Fruit fly (Drosophila melanogaster) whole organism, embryonic: ENCODE measurements around the gene fal.

Experiments used
- Adf1 ChIP-seq: fragments of 200-800 bp; sonication (Bioruptor generic); IDR thresholded peaks from 2 replicates; pipeline ENCODE4 v1.3.6; 2022; ENCODE audit warnings: missing biosample characterization, missing genetic modification characterization
- B-H2 ChIP-seq: fragments of 200-800 bp; sonication (Bioruptor generic); optimal IDR thresholded peaks from 2 replicates; lab custom pipeline; 2018; ENCODE audit warnings: missing biosample characterization, mild to moderate bottlenecking, missing genetic modification characterization
- CG10431 ChIP-seq: fragments of 200-800 bp; sonication (Bioruptor generic); optimal IDR thresholded peaks from 3 replicates; lab custom pipeline; 2018; ENCODE audit warnings: missing biosample characterization, mild to moderate bottlenecking, missing genetic modification characterization
- CG11504 ChIP-seq: fragments of 200-800 bp; sonication (Bioruptor generic); optimal IDR thresholded peaks from 3 replicates; lab custom pipeline; 2019; ENCODE audit warnings: missing biosample characterization, mild to moderate bottlenecking, missing genetic modification characterization, moderate library complexity
- CG12104 ChIP-seq: fragments of 200-800 bp; sonication (Bioruptor generic); optimal IDR thresholded peaks from 3 replicates; lab custom pipeline; 2016; ENCODE audit warnings: missing biosample characterization, missing genetic modification characterization
- CG12942 ChIP-seq: fragments of 200-800 bp; sonication (Bioruptor generic); optimal IDR thresholded peaks from 3 replicates; lab custom pipeline; 2016; ENCODE audit warnings: missing biosample characterization, missing genetic modification characterization
- CG13424 ChIP-seq: fragments of 200-800 bp; sonication (Bioruptor generic); optimal IDR thresholded peaks from 2 replicates; lab custom pipeline; 2019; ENCODE audit warnings: missing biosample characterization, mild to moderate bottlenecking, missing genetic modification characterization, moderate library complexity
- CG14710 ChIP-seq: fragments of 200-800 bp; sonication (Bioruptor generic); optimal IDR thresholded peaks from 3 replicates; lab custom pipeline; 2019; ENCODE audit warnings: missing biosample characterization, mild to moderate bottlenecking, missing genetic modification characterization, moderate library complexity
- CG14860 ChIP-seq: fragments of 200-800 bp; sonication (Bioruptor generic); IDR thresholded peaks from 3 replicates; pipeline ENCODE4 v1.3.6; 2022; ENCODE audit warnings: missing biosample characterization, missing genetic modification characterization; ENCODE audit not compliant: partially characterized antibody
- CG16779 ChIP-seq: fragments of 200-800 bp; sonication (Bioruptor generic); IDR thresholded peaks from 2 replicates; pipeline ENCODE4 v1.3.6; 2022; ENCODE audit warnings: missing biosample characterization, missing genetic modification characterization
- CG18011 ChIP-seq: fragments of 200-800 bp; sonication (Bioruptor generic); optimal IDR thresholded peaks from 2 replicates; lab custom pipeline; 2017; ENCODE audit warnings: missing biosample characterization, missing genetic modification characterization, mild to moderate bottlenecking, moderate library complexity, missing genotype
- CG2202 ChIP-seq: fragments of 200-800 bp; sonication (Bioruptor generic); optimal IDR thresholded peaks from 2 replicates; lab custom pipeline; 2018; ENCODE audit warnings: missing biosample characterization, mild to moderate bottlenecking, missing genetic modification characterization
- CG31224 ChIP-seq: fragments of 200-800 bp; sonication (Bioruptor generic); IDR thresholded peaks from 2 replicates; pipeline ENCODE4 v1.3.6; 2022; ENCODE audit warnings: missing biosample characterization, missing genetic modification characterization
- CG4328 ChIP-seq: fragments of 200-800 bp; sonication (Bioruptor generic); optimal IDR thresholded peaks from 3 replicates; lab custom pipeline; 2017; ENCODE audit warnings: missing biosample characterization, missing genetic modification reagents, missing genetic modification characterization
- CG6254 ChIP-seq: fragments of 200-800 bp; sonication (Bioruptor generic); optimal IDR thresholded peaks from 3 replicates; lab custom pipeline; 2017; ENCODE audit warnings: mild to moderate bottlenecking, missing biosample characterization, missing genetic modification reagents, missing genetic modification characterization
- CG6689 ChIP-seq: fragments of 200-800 bp; sonication (Bioruptor generic); IDR thresholded peaks from 2 replicates; pipeline ENCODE4 v1.3.6; 2022; ENCODE audit warnings: missing biosample characterization, missing genetic modification characterization
- CG7839 ChIP-seq: fragments of 200-800 bp; sonication (Bioruptor generic); optimal IDR thresholded peaks from 3 replicates; lab custom pipeline; 2018; ENCODE audit warnings: missing biosample characterization, mild to moderate bottlenecking, missing genetic modification characterization, moderate library complexity
- CG7928 ChIP-seq: fragments of 200-800 bp; sonication (Bioruptor generic); optimal IDR thresholded peaks from 2 replicates; lab custom pipeline; 2017; ENCODE audit warnings: missing biosample characterization, mild to moderate bottlenecking, missing genetic modification characterization
- CG8089 ChIP-seq: fragments of 200-800 bp; sonication (Bioruptor generic); optimal IDR thresholded peaks from 3 replicates; lab custom pipeline; 2016; ENCODE audit warnings: missing biosample characterization, missing genetic modification characterization
- CG9876 ChIP-seq: fragments of 200-800 bp; sonication (Bioruptor generic); optimal IDR thresholded peaks from 2 replicates; lab custom pipeline; 2016; ENCODE audit warnings: missing biosample characterization, missing genetic modification characterization
- D19A ChIP-seq: fragments of 200-800 bp; optimal IDR thresholded peaks from 3 replicates; lab custom pipeline; 2019; ENCODE audit warnings: missing biosample characterization, mild to moderate bottlenecking, missing genetic modification characterization, moderate library complexity
- Dip3 ChIP-seq: fragments of 200-800 bp; sonication (Bioruptor generic); optimal IDR thresholded peaks from 3 replicates; lab custom pipeline; 2016; ENCODE audit warnings: missing biosample characterization, missing genetic modification characterization
- Elba2 ChIP-seq: fragments of 200-800 bp; sonication (Bioruptor generic); optimal IDR thresholded peaks from 3 replicates; lab custom pipeline; 2016; ENCODE audit warnings: missing biosample characterization, missing genetic modification characterization
- HLH4C ChIP-seq: fragments of 200-800 bp; sonication (Bioruptor generic); IDR thresholded peaks from 3 replicates; pipeline ENCODE4 v1.3.6; 2022; ENCODE audit warnings: missing biosample characterization, missing genetic modification characterization; ENCODE audit not compliant: partially characterized antibody
- Hmx ChIP-seq: fragments of 200-800 bp; sonication (Bioruptor generic); optimal IDR thresholded peaks from 2 replicates; lab custom pipeline; 2016; ENCODE audit warnings: missing biosample characterization, missing genetic modification characterization
- Hr39 ChIP-seq: fragments of >200 bp; optimal IDR thresholded peaks from 2 replicates; lab custom pipeline; 2017
- Hr78 ChIP-seq, 2 experiments: fragments of 200-800 bp in 1 of 2; fragments of >200 bp in 1 of 2; sonication (Bioruptor generic) in 1 of 2; optimal IDR thresholded peaks; 2 replicates each; lab custom pipeline; 2017 to 2019; ENCODE audit warnings: missing biosample characterization in 2 of 2, missing genetic modification characterization in 2 of 2, mild to moderate bottlenecking in 1 of 2, moderate library complexity in 1 of 2
- MBD-R2 ChIP-seq: fragments of 200-800 bp; sonication (Bioruptor generic); IDR thresholded peaks from 2 replicates; pipeline ENCODE4 v1.3.6; 2022; ENCODE audit warnings: missing biosample characterization, missing genetic modification characterization
- MTF-1 ChIP-seq: fragments of 200-800 bp; sonication (Bioruptor generic); optimal IDR thresholded peaks from 2 replicates; lab custom pipeline; 2018; ENCODE audit warnings: missing biosample characterization, mild to moderate bottlenecking, missing genetic modification characterization, borderline replicate concordance
- NC2α ChIP-seq: fragments of 200-800 bp; sonication (Bioruptor generic); optimal IDR thresholded peaks from 2 replicates; lab custom pipeline; 2016; ENCODE audit warnings: missing biosample characterization, missing genetic modification characterization
- Oaz ChIP-seq: fragments of 200-800 bp; sonication (Bioruptor generic); IDR thresholded peaks from 2 replicates; pipeline ENCODE4 v1.3.6; 2022; ENCODE audit warnings: missing biosample characterization, missing genetic modification characterization
- Ravus ChIP-seq: fragments of 200-800 bp; sonication (Bioruptor generic); IDR thresholded peaks from 2 replicates; pipeline ENCODE4 v1.3.6; 2022; ENCODE audit warnings: missing biosample characterization, missing genetic modification characterization
- Side ChIP-seq: fragments of 200-800 bp; sonication (Bioruptor generic); optimal IDR thresholded peaks from 2 replicates; lab custom pipeline; 2016; ENCODE audit warnings: missing biosample characterization, missing genetic modification characterization
- Stat92E ChIP-seq, 3 experiments: fragments of >200 bp in 2 of 3; fragments of 200-800 bp in 1 of 3; sonication (Bioruptor generic) in 1 of 3; optimal IDR thresholded peaks; 2 replicates each; lab custom pipeline; 2017 to 2019; ENCODE audit warnings: missing biosample characterization in 3 of 3, missing genetic modification characterization in 3 of 3, mild to moderate bottlenecking in 1 of 3, moderate library complexity in 1 of 3
- al ChIP-seq: fragments of 200-800 bp; sonication (Bioruptor generic); IDR thresholded peaks from 2 replicates; pipeline ENCODE4 v1.3.6; 2022; ENCODE audit warnings: missing biosample characterization, missing genetic modification characterization
- aop ChIP-seq: fragments of 200-800 bp; sonication (Bioruptor generic); IDR thresholded peaks from 2 replicates; pipeline ENCODE4 v1.3.6; 2022; ENCODE audit warnings: missing biosample characterization, missing genetic modification characterization
- chm ChIP-seq: fragments of 200-800 bp; sonication (Bioruptor generic); IDR thresholded peaks from 2 replicates; pipeline ENCODE4 v1.3.6; 2022; ENCODE audit warnings: missing biosample characterization, missing genetic modification characterization
- emc ChIP-seq: fragments of 200-800 bp; sonication (Bioruptor generic); optimal IDR thresholded peaks from 2 replicates; lab custom pipeline; 2016; ENCODE audit warnings: missing biosample characterization, missing genetic modification characterization
- esg ChIP-seq: fragments of 200-800 bp; sonication (Bioruptor generic); conservative IDR thresholded peaks from 2 replicates; pipeline ENCODE4 v1.3.6; 2022; ENCODE audit warnings: missing biosample characterization, missing genetic modification characterization
- gem ChIP-seq: fragments of 200-800 bp; sonication (Bioruptor generic); optimal IDR thresholded peaks from 2 replicates; lab custom pipeline; 2019; ENCODE audit warnings: missing biosample characterization, mild to moderate bottlenecking, missing genetic modification characterization, moderate library complexity
- h ChIP-seq: fragments of >200 bp; optimal IDR thresholded peaks from 2 replicates; lab custom pipeline; 2017
- hth ChIP-seq: fragments of >200 bp; optimal IDR thresholded peaks from 2 replicates; lab custom pipeline; 2017; ENCODE audit warnings: inconsistent platforms
- kah ChIP-seq: fragments of 200-800 bp; sonication (Bioruptor generic); optimal IDR thresholded peaks from 2 replicates; lab custom pipeline; 2018; ENCODE audit warnings: missing biosample characterization, mild to moderate bottlenecking, missing genetic modification characterization
- ken ChIP-seq: fragments of 200-800 bp; sonication (Bioruptor generic); IDR thresholded peaks from 3 replicates; pipeline ENCODE4 v1.3.6; 2022; ENCODE audit warnings: missing biosample characterization, missing genetic modification characterization
- lab ChIP-seq: fragments of 200-800 bp; sonication (Bioruptor generic); optimal IDR thresholded peaks from 3 replicates; lab custom pipeline; 2017; ENCODE audit warnings: missing biosample characterization, missing genetic modification characterization, mild to moderate bottlenecking, moderate library complexity, missing genetic modification reagents
- mam ChIP-seq: fragments of 200-800 bp; sonication (Bioruptor generic); optimal IDR thresholded peaks from 3 replicates; lab custom pipeline; 2016; ENCODE audit warnings: missing biosample characterization, missing genetic modification characterization
- mld ChIP-seq: fragments of 200-800 bp; sonication (Bioruptor generic); IDR thresholded peaks from 3 replicates; pipeline ENCODE4 v1.3.6; 2022; ENCODE audit warnings: missing biosample characterization, missing genetic modification characterization; ENCODE audit not compliant: partially characterized antibody
- salm ChIP-seq: fragments of 200-800 bp; sonication (Bioruptor generic); optimal IDR thresholded peaks from 2 replicates; lab custom pipeline; 2018; ENCODE audit warnings: missing biosample characterization, mild to moderate bottlenecking, missing genetic modification characterization
- tin ChIP-seq: fragments of 200-800 bp; sonication (Bioruptor generic); optimal IDR thresholded peaks from 3 replicates; lab custom pipeline; 2016; ENCODE audit warnings: missing biosample characterization, missing genetic modification characterization
- tna ChIP-seq: fragments of 200-800 bp; sonication (Bioruptor generic); IDR thresholded peaks from 2 replicates; pipeline ENCODE4 v1.3.6; 2022; ENCODE audit warnings: missing biosample characterization, missing genetic modification characterization; ENCODE audit not compliant: partially characterized antibody
- tup ChIP-seq: fragments of 200-800 bp; sonication (Bioruptor generic); optimal IDR thresholded peaks from 2 replicates; lab custom pipeline; 2016; ENCODE audit warnings: missing biosample characterization, mild to moderate bottlenecking, missing genetic modification characterization, moderate library complexity
- zen2 ChIP-seq: fragments of 200-800 bp; sonication (Bioruptor generic); IDR thresholded peaks from 3 replicates; pipeline ENCODE4 v1.3.6; 2022; ENCODE audit warnings: missing biosample characterization, missing genetic modification characterization; ENCODE audit not compliant: partially characterized antibody

The fal gene

dm6 chr3L:19294235-19294612, at the start of gene fal (continued):
- TF ChIP-seq CG7928 (GFP tag; lab: Kevin White, UChicago), result no peak
- no peak for TF ChIP-seq h (lab: Kevin White, UChicago)
- TF ChIP-seq salm (tag; lab: Kevin White, UChicago), result no peak
- TF ChIP-seq CG16779, result no peak
- no peak for TF ChIP-seq NC2α
- TF ChIP-seq esg (GFP tag; lab: Robert Waterston, UW), result no peak
- no peak for TF ChIP-seq CG13424
- TF ChIP-seq aop (GFP tag; lab: Robert Waterston, UW), result no peak
- TF ChIP-seq Stat92E (GFP tag; optimal IDR thresholded peaks at IDR 0.05; lab: Kevin White, UChicago), result no peak
- no peak for TF ChIP-seq tup (GFP tag; lab: Kevin White, UChicago)
- TF ChIP-seq tna (GFP tag; lab: Robert Waterston, UW), result no peak
- no peak for TF ChIP-seq al (GFP tag; lab: Robert Waterston, UW)
- no peak for TF ChIP-seq CG6689 (GFP tag; lab: Robert Waterston, UW)
- TF ChIP-seq Hr78 (GFP tag; optimal IDR thresholded peaks at IDR 0.05; lab: Kevin White, UChicago), result no peak
- no peak for TF ChIP-seq hth (lab: Kevin White, UChicago)
- TF ChIP-seq Hmx (GFP tag; lab: Kevin White, UChicago), result no peak
- TF ChIP-seq CG12942 (GFP tag; lab: Kevin White, UChicago), result no peak
- no peak for TF ChIP-seq Oaz (GFP tag; lab: Robert Waterston, UW)
- TF ChIP-seq tin (GFP tag; lab: Kevin White, UChicago), result peak; percentile 26
- TF ChIP-seq CG4328 (GFP tag; lab: Kevin White, UChicago), result no peak
- TF ChIP-seq CG6254 (GFP tag; lab: Kevin White, UChicago), result no peak
- no peak for TF ChIP-seq zen2 (GFP tag; lab: Robert Waterston, UW)
- peak; percentile 61; the same call in 1 of the 3 replicates for TF ChIP-seq ken (GFP tag; lab: Robert Waterston, UW)
- no peak for TF ChIP-seq CG31224
- no peak for TF ChIP-seq CG8089 (GFP tag; lab: Kevin White, UChicago)
- peak; percentile 7 for TF ChIP-seq mam
- no peak for TF ChIP-seq chm (GFP tag; lab: Robert Waterston, UW)
- no peak for TF ChIP-seq Adf1 (GFP tag; lab: Robert Waterston, UW)
- no peak for TF ChIP-seq lab (GFP tag; lab: Kevin White, UChicago)
- no peak for TF ChIP-seq D19A
- no peak for TF ChIP-seq CG10431 (GFP tag; lab: Kevin White, UChicago)
- no peak for TF ChIP-seq MBD-R2
- TF ChIP-seq Elba2, result peak; percentile 8
- TF ChIP-seq Hr39 (lab: Kevin White, UChicago), result no peak
- no peak for TF ChIP-seq MTF-1 (GFP tag; lab: Kevin White, UChicago)
- TF ChIP-seq kah (GFP tag; lab: Kevin White, UChicago), result no peak
- no peak for TF ChIP-seq CG18011
- no peak for TF ChIP-seq mld (GFP tag; lab: Robert Waterston, UW)
- TF ChIP-seq CG9876 (GFP tag; lab: Kevin White, UChicago), result no peak
- no peak for TF ChIP-seq emc (GFP tag; lab: Kevin White, UChicago)
- no peak for TF ChIP-seq gem
- TF ChIP-seq CG2202 (tag; lab: Kevin White, UChicago), result no peak
- TF ChIP-seq CG14710, result peak; percentile 55
- peak; percentile 26 for TF ChIP-seq Dip3 (GFP tag; lab: Kevin White, UChicago)
- no peak for TF ChIP-seq B-H2 (GFP tag; lab: Kevin White, UChicago)
- TF ChIP-seq Ravus, result no peak
- no peak for TF ChIP-seq CG7839
- TF ChIP-seq CG14860, result no peak
- TF ChIP-seq HLH4C (GFP tag; lab: Robert Waterston, UW), result 0 out of 3 replicates have a peak, but pooled peaks have one; percentile 55
- TF ChIP-seq CG12104 (GFP tag; lab: Kevin White, UChicago), result no peak
- TF ChIP-seq CG11504 (tag; lab: Kevin White, UChicago), result peak; percentile 51
- TF ChIP-seq Side, result no peak
